Worm (Caenorhabditis elegans): ENCODE data around the gene Y49E10.10.
A peak's percentile ranks its signal among the peaks of the same experiment; 100 is the strongest.

Y49E10.10 gene

DNA sequence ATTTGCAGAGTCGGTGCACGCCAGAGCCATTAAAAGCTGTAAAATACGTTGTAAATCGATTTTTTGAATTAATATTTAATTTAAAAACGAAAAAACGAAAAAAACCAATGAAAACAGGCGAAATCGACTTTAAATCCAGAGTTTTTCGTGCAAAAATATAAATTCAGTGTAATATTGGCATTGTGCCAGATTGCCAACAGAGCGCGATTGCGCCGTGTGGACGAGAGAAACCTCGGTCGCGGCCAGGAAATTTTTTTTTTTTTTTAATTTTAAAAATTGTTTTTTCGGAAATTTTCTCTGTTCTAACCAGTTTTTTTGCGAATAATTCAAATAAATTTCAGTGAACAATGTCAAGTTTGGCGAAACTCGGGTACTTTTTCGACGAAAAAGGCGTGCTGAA lies 44.0 kb upstream of the Y49E10.10 start, which contains the start of the genes pph-4.1 and Y75B8A.31 (continued):
- no peak for TF ChIP-seq die-1 (tag; optimal IDR thresholded peaks at IDR 0.05)
- TF ChIP-seq ztf-6 (GFP tag; IDR thresholded peaks at IDR 0.05) = 0 out of 2 replicates have a peak, but pooled peaks have one; percentile 37
- TF ChIP-seq rcor-1 (GFP tag; IDR thresholded peaks at IDR 0.05) = peak; percentile 76
- TF ChIP-seq ztf-25 (GFP tag; IDR thresholded peaks at IDR 0.05) = no peak
- peak; percentile 78; the same call in 1 of the 2 replicates for TF ChIP-seq pbrm-1 (GFP tag; IDR thresholded peaks at IDR 0.05)
- TF ChIP-seq Y56A3A.18 (GFP tag; IDR thresholded peaks at IDR 0.05) = no peak
- peak; percentile 66 for TF ChIP-seq D2030.7 (GFP tag; IDR thresholded peaks at IDR 0.05)
- TF ChIP-seq Y53F4B.3 (GFP tag; IDR thresholded peaks at IDR 0.05) = no peak
- no peak for TF ChIP-seq sptf-2 (GFP tag; optimal IDR thresholded peaks at IDR 0.05)
- peak; percentile 19 for TF ChIP-seq athp-1 (tag; optimal IDR thresholded peaks at IDR 0.05)
- peak; percentile 20 for TF ChIP-seq pha-4 (tag; optimal IDR thresholded peaks at IDR 0.05)
- TF ChIP-seq lin-35 (GFP tag; optimal IDR thresholded peaks at IDR 0.05) = peak in 1 of 3 experiments; percentile 30
- no peak for TF ChIP-seq F52B5.7 (tag; optimal IDR thresholded peaks at IDR 0.05)
- 0 out of 2 replicates have a peak, but pooled peaks have one; percentile 25 for TF ChIP-seq B0336.3 (GFP tag; IDR thresholded peaks at IDR 0.05)
- no peak for TF ChIP-seq dpff-1 (tag; optimal IDR thresholded peaks at IDR 0.05)
- TF ChIP-seq F33H1.4 (GFP tag; IDR thresholded peaks at IDR 0.05) = peak; percentile 70
- 0 out of 2 replicates have a peak, but pooled peaks have one; percentile 48 for TF ChIP-seq let-526 (GFP tag; IDR thresholded peaks at IDR 0.05)
- no peak for TF ChIP-seq C06A6.2 (GFP tag; conservative IDR thresholded peaks at IDR 0.05)
- peak; percentile 79 for TF ChIP-seq lin-40 (tag; optimal IDR thresholded peaks at IDR 0.05)
- TF ChIP-seq nfya-1 (tag; optimal IDR thresholded peaks at IDR 0.05; ENCODE audit: borderline replicate concordance, insufficient read depth) = no peak
- TF ChIP-seq F22D6.2 (tag; optimal IDR thresholded peaks at IDR 0.05) = peak; percentile 58
- no peak for TF ChIP-seq F10E7.11 (tag; optimal IDR thresholded peaks at IDR 0.05)
- no peak for TF ChIP-seq zim-3 (tag; optimal IDR thresholded peaks at IDR 0.05)
- TF ChIP-seq Y53G8AR.9 (GFP tag; conservative IDR thresholded peaks at IDR 0.05) = peak; percentile 82
- TF ChIP-seq F39B2.1 (GFP tag; IDR thresholded peaks at IDR 0.05) = no peak
- TF ChIP-seq snpc-4 (GFP tag; optimal IDR thresholded peaks at IDR 0.05) = no peak
- TF ChIP-seq snpc-4 (tag; optimal IDR thresholded peaks at IDR 0.05) = peak in 2 of 4 experiments; percentile 64 to 70
- no peak for TF ChIP-seq sea-2 (GFP tag; IDR thresholded peaks at IDR 0.05)
- TF ChIP-seq ceh-27 (GFP tag; optimal IDR thresholded peaks at IDR 0.05) = peak; percentile 66
- TF ChIP-seq hmg-20 (GFP tag; IDR thresholded peaks at IDR 0.05) = 0 out of 2 replicates have a peak, but pooled peaks have one; percentile 15
- peak; percentile 58 for TF ChIP-seq unc-130 (GFP tag; optimal IDR thresholded peaks at IDR 0.05)
- no peak for TF ChIP-seq bed-1 (GFP tag; IDR thresholded peaks at IDR 0.05)
- TF ChIP-seq him-1 (tag; optimal IDR thresholded peaks at IDR 0.05) = no peak
- no peak for TF ChIP-seq Y79H2A.3 (GFP tag; conservative IDR thresholded peaks at IDR 0.05)
- TF ChIP-seq repo-1 (tag; optimal IDR thresholded peaks at IDR 0.05) = no peak
- TF ChIP-seq nhr-80 (tag; optimal IDR thresholded peaks at IDR 0.05) = peak; percentile 51
- TF ChIP-seq K11D2.4 (GFP tag; IDR thresholded peaks at IDR 0.05) = peak; percentile 85
- TF ChIP-seq ceh-79 (tag; optimal IDR thresholded peaks at IDR 0.05) = no peak
- peak; percentile 13 for TF ChIP-seq somi-1 (GFP tag; optimal IDR thresholded peaks at IDR 0.05)
- TF ChIP-seq nhr-179 (tag; optimal IDR thresholded peaks at IDR 0.05) = no peak
- TF ChIP-seq snpc-1.1 (tag; optimal IDR thresholded peaks at IDR 0.05; ENCODE audit: insufficient read depth) = peak; percentile 48
- TF ChIP-seq nfyb-1 (GFP tag; IDR thresholded peaks at IDR 0.05) = peak; percentile 61; the same call in 1 of the 2 replicates
- peak; percentile 36 for TF ChIP-seq xnd-1 (tag; optimal IDR thresholded peaks at IDR 0.05)
- no peak for TF ChIP-seq ceh-40 (GFP tag; IDR thresholded peaks at IDR 0.05)
- TF ChIP-seq lag-1 (GFP tag; IDR thresholded peaks at IDR 0.05) = no peak
- no peak for TF ChIP-seq ccch-3 (GFP tag; optimal IDR thresholded peaks at IDR 0.05)
- TF ChIP-seq hlh-12 (tag; optimal IDR thresholded peaks at IDR 0.05) = no peak
- TF ChIP-seq lsl-1 (GFP tag; optimal IDR thresholded peaks at IDR 0.05) = peak; percentile 68
- peak; percentile 42 for TF ChIP-seq ztf-26 (tag; optimal IDR thresholded peaks at IDR 0.05)
- TF ChIP-seq atf-7 (tag; optimal IDR thresholded peaks at IDR 0.05) = no peak

Measured in whole organism, young adult.